Worm (Caenorhabditis elegans) whole organism, late embryonic: ENCODE measurements around the gene Y41E3.18.

Source experiments
- C08G9.2 ChIP-seq: sonication (generic microtip); optimal IDR thresholded peaks from 2 replicates; lab custom pipeline; 2016; ENCODE audit warnings: mild to moderate bottlenecking, missing genetic modification characterization, moderate library complexity, missing compliant biosample characterization
- C38D4.7 ChIP-seq: fragments of 200-800 bp; sonication (Bioruptor generic); optimal IDR thresholded peaks from 2 replicates; lab custom pipeline; 2018; ENCODE audit warnings: mild to moderate bottlenecking, missing genetic modification characterization, moderate library complexity, missing compliant biosample characterization
- F13H6.1 ChIP-seq: sonication (generic microtip); optimal IDR thresholded peaks from 2 replicates; lab custom pipeline; 2016; ENCODE audit warnings: missing genetic modification characterization, missing compliant biosample characterization
- T23F11.4 ChIP-seq: fragments of 200-800 bp; sonication (Bioruptor generic); optimal IDR thresholded peaks from 2 replicates; lab custom pipeline; 2018; ENCODE audit warnings: mild to moderate bottlenecking, missing genetic modification characterization, missing compliant biosample characterization
- Y22D7AL.16 ChIP-seq: sonication (generic microtip); optimal IDR thresholded peaks from 2 replicates; lab custom pipeline; 2016; ENCODE audit warnings: missing genetic modification characterization, missing compliant biosample characterization
- ama-1 ChIP-seq: fragments of 150-350 bp; optimal IDR thresholded peaks from 2 replicates; lab custom pipeline; 2014
- ceh-19 ChIP-seq: fragments of 200-800 bp; sonication (Bioruptor generic); optimal IDR thresholded peaks from 2 replicates; lab custom pipeline; 2018; ENCODE audit warnings: mild to moderate bottlenecking, missing genetic modification characterization, missing compliant biosample characterization
- ceh-22 ChIP-seq: sonication (generic microtip); optimal IDR thresholded peaks from 2 replicates; lab custom pipeline; 2017; ENCODE audit warnings: missing biosample characterization, missing genetic modification characterization
- ceh-30 ChIP-seq: fragments of 150-350 bp; optimal IDR thresholded peaks from 2 replicates; lab custom pipeline; 2014; ENCODE audit warnings: missing biosample characterization, missing genetic modification characterization
- ceh-31 ChIP-seq: sonication (generic microtip); optimal IDR thresholded peaks from 2 replicates; lab custom pipeline; 2016; ENCODE audit warnings: missing genetic modification characterization, missing compliant biosample characterization
- ceh-34 ChIP-seq: sonication (generic microtip); optimal IDR thresholded peaks from 2 replicates; lab custom pipeline; 2016; ENCODE audit warnings: mild to moderate bottlenecking, missing genetic modification characterization, missing compliant biosample characterization
- ceh-45 ChIP-seq: fragments of 200-800 bp; sonication (Bioruptor generic); IDR thresholded peaks from 2 replicates; pipeline ENCODE4 v1.3.6; 2022; ENCODE audit warnings: missing genetic modification reagents, missing genetic modification characterization, missing compliant biosample characterization
- ceh-48 ChIP-seq: sonication (generic microtip); optimal IDR thresholded peaks from 2 replicates; lab custom pipeline; 2016; ENCODE audit warnings: missing genetic modification characterization, inconsistent platforms, missing compliant biosample characterization
- ceh-6 ChIP-seq: fragments of 200-800 bp; sonication (Bioruptor generic); optimal IDR thresholded peaks from 2 replicates; lab custom pipeline; 2018; ENCODE audit warnings: mild to moderate bottlenecking, missing genetic modification characterization, missing compliant biosample characterization
- ceh-9 ChIP-seq: sonication (generic microtip); optimal IDR thresholded peaks from 2 replicates; lab custom pipeline; 2016; ENCODE audit warnings: mild to moderate bottlenecking, missing genetic modification characterization, inconsistent platforms, missing compliant biosample characterization
- che-1 ChIP-seq: sonication (generic microtip); optimal IDR thresholded peaks from 2 replicates; lab custom pipeline; 2016; ENCODE audit warnings: mild to moderate bottlenecking, missing genetic modification characterization, missing compliant biosample characterization
- elt-2 ChIP-seq: sonication (generic microtip); optimal IDR thresholded peaks from 2 replicates; lab custom pipeline; 2016; ENCODE audit warnings: missing genetic modification reagents, missing genetic modification characterization, missing compliant biosample characterization
- ets-4 ChIP-seq: sonication (generic microtip); optimal IDR thresholded peaks from 2 replicates; lab custom pipeline; 2016; ENCODE audit warnings: missing genetic modification characterization, missing compliant biosample characterization
- eyg-1 ChIP-seq: sonication (generic microtip); optimal IDR thresholded peaks from 2 replicates; lab custom pipeline; 2016; ENCODE audit warnings: missing genotype, missing genetic modification characterization, missing compliant biosample characterization
- fkh-10 ChIP-seq: fragments of 150-350 bp; optimal IDR thresholded peaks from 2 replicates; lab custom pipeline; 2014; ENCODE audit warnings: missing biosample characterization, missing genetic modification reagents, missing genetic modification characterization
- fkh-6 ChIP-seq: sonication (generic microtip); optimal IDR thresholded peaks from 2 replicates; lab custom pipeline; 2016; ENCODE audit warnings: missing genetic modification characterization, missing compliant biosample characterization
- hlh-13 ChIP-seq: fragments of 200-800 bp; sonication (Bioruptor generic); optimal IDR thresholded peaks from 2 replicates; lab custom pipeline; 2018; ENCODE audit warnings: mild to moderate bottlenecking, missing genetic modification characterization, missing compliant biosample characterization
- hlh-15 ChIP-seq: sonication (generic microtip); optimal IDR thresholded peaks from 2 replicates; lab custom pipeline; 2016; ENCODE audit warnings: missing genetic modification characterization, missing compliant biosample characterization
- hlh-30 ChIP-seq: sonication (generic microtip); optimal IDR thresholded peaks from 2 replicates; lab custom pipeline; 2017; ENCODE audit warnings: antibody characterized with exemption, missing genetic modification characterization, missing compliant biosample characterization; ENCODE audit not compliant: insufficient read depth
- lim-6 ChIP-seq: sonication (generic microtip); optimal IDR thresholded peaks from 2 replicates; lab custom pipeline; 2016; ENCODE audit warnings: missing genetic modification characterization, missing compliant biosample characterization
- madf-2 ChIP-seq: sonication (generic microtip); optimal IDR thresholded peaks from 2 replicates; lab custom pipeline; 2017; ENCODE audit warnings: missing genetic modification characterization, missing compliant biosample characterization
- nfya-1 ChIP-seq: sonication (generic microtip); optimal IDR thresholded peaks from 2 replicates; lab custom pipeline; 2017; ENCODE audit warnings: missing genetic modification characterization, mild to moderate bottlenecking, missing compliant biosample characterization, antibody characterized with exemption, moderate library complexity
- nhr-11 ChIP-seq: fragments of 150-350 bp; optimal IDR thresholded peaks from 2 replicates; lab custom pipeline; 2014; ENCODE audit warnings: missing biosample characterization, missing genetic modification characterization
- npax-4 ChIP-seq: sonication (generic microtip); optimal IDR thresholded peaks from 2 replicates; lab custom pipeline; 2016; ENCODE audit warnings: missing genetic modification characterization, missing compliant biosample characterization
- odd-2 ChIP-seq: sonication (generic microtip); optimal IDR thresholded peaks from 2 replicates; lab custom pipeline; 2017; ENCODE audit warnings: antibody characterized with exemption, mild to moderate bottlenecking, missing genetic modification characterization, missing compliant biosample characterization
- pag-3 ChIP-seq: sonication (generic microtip); optimal IDR thresholded peaks from 2 replicates; lab custom pipeline; 2016; ENCODE audit warnings: missing compliant biosample characterization, missing genetic modification characterization, borderline replicate concordance
- pat-9 ChIP-seq: fragments of 200-800 bp; sonication (Bioruptor generic); optimal IDR thresholded peaks from 2 replicates; lab custom pipeline; 2018; ENCODE audit warnings: mild to moderate bottlenecking, missing genetic modification characterization, moderate library complexity, missing compliant biosample characterization
- pha-2 ChIP-seq: sonication (generic microtip); optimal IDR thresholded peaks from 2 replicates; lab custom pipeline; 2017; ENCODE audit warnings: mild to moderate bottlenecking, missing genetic modification characterization, missing compliant biosample characterization
- pha-4 ChIP-seq: fragments of 150-350 bp; optimal IDR thresholded peaks from 2 replicates; lab custom pipeline; 2018; ENCODE audit warnings: missing biosample characterization, missing genetic modification reagents, missing genetic modification characterization
- pros-1 ChIP-seq: fragments of 150-350 bp; optimal IDR thresholded peaks from 2 replicates; lab custom pipeline; 2014; ENCODE audit warnings: missing biosample characterization, missing genetic modification reagents, missing genetic modification characterization
- sdc-2 ChIP-seq: sonication (generic microtip); optimal IDR thresholded peaks from 2 replicates; lab custom pipeline; 2016; ENCODE audit warnings: missing genotype, missing genetic modification characterization, missing compliant biosample characterization
- sox-4 ChIP-seq: sonication (generic microtip); optimal IDR thresholded peaks from 2 replicates; lab custom pipeline; 2017; ENCODE audit warnings: mild to moderate bottlenecking, missing genetic modification characterization, inconsistent platforms, missing compliant biosample characterization
- ttx-3 ChIP-seq: sonication (generic microtip); optimal IDR thresholded peaks from 2 replicates; lab custom pipeline; 2016; ENCODE audit warnings: missing genetic modification reagents, missing genetic modification characterization, missing compliant biosample characterization
- unc-3 ChIP-seq, 2 experiments: fragments of 200-800 bp in 1 of 2; sonication (Bioruptor generic) in 1 of 2; sonication (generic microtip) in 1 of 2; conservative IDR thresholded peaks in 1 of 2; optimal IDR thresholded peaks in 1 of 2; 2 replicates each; pipeline versions ENCODE4 v1.3.6 to Lab custom; 2016 to 2022; ENCODE audit warnings: missing compliant biosample characterization in 2 of 2, missing genetic modification characterization in 2 of 2, missing genetic modification reagents in 1 of 2
- unc-55 ChIP-seq: sonication (generic microtip); optimal IDR thresholded peaks from 2 replicates; lab custom pipeline; 2017; ENCODE audit warnings: missing biosample characterization, missing genetic modification reagents, missing genetic modification characterization
- ztf-16 ChIP-seq: sonication (generic microtip); optimal IDR thresholded peaks from 2 replicates; lab custom pipeline; 2017; ENCODE audit warnings: missing genetic modification characterization, missing compliant biosample characterization

The Y41E3.18 gene

DNA sequence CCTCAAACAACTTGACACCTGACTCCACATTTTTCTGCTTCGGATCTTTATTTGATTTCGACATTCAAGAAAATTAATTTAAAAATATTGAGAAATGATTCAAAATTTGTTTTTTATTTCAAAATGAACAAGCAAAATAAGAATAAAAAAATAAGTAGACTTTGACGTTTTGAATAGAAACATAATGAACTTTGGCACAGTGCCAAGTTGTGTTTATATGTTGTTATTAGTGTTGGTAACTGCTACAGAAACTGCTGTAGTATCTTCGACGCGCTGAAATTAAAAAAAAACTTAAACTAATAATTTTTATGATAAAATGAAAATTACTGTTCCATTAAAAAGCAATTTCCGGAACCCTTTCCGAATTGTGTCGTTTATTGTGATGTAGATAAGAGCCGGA lies at the start of gene Y41E3.18:
Gene Y41E3.18 (minus strand): TSS at position 101 of the 400 bp plus-strand sequence.
- TF ChIP-seq npax-4 (tag; lab: Kevin White, UChicago) (no peak), ttx-3 (tag; lab: Kevin White, UChicago) (no peak), ama-1 (lab: Kevin White, UChicago) (no peak), ets-4 (no peak), che-1 (tag; lab: Kevin White, UChicago) (no peak), ceh-22 (no peak), ceh-45 (GFP tag; lab: Robert Waterston, UW) (no peak), lim-6 (tag; lab: Kevin White, UChicago) (no peak), F13H6.1 (tag; lab: Kevin White, UChicago) (no peak), fkh-6 (no peak), ceh-9 (tag; lab: Kevin White, UChicago) (no peak), C08G9.2 (tag; lab: Kevin White, UChicago) (no peak)
- TF ChIP-seq, all 69 proteins: peak for 0

DNA sequence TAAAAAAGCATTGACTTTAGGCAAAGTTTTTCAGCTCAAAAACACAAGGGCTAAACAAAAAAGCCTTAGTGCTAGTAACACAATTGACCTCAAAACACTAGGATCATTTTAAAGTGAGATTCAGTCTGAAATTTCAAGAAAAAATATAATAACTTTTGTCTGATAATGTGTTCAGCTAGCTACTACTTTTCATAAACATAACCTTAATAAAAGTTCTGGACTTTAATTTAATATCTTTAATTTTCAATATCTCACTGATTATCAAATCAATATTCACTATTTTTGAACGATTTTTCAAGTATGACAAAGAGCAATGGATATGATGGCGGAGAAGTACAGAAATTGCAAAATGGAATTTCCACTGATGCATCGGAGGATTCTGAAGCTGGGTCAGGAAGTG lies 48.8 kb upstream of the Y41E3.18 start, which contains the start of gene M199.135:
Gene M199.135 (plus strand): TSS at position 301 of the 400 bp plus-strand sequence.
- no peak for TF ChIP-seq unc-3 (GFP tag; conservative IDR thresholded peaks at IDR 0.05; lab: Robert Waterston, UW)
- no peak for TF ChIP-seq unc-3 (tag; optimal IDR thresholded peaks at IDR 0.05; lab: Kevin White, UChicago)
- TF ChIP-seq ttx-3 (tag; lab: Kevin White, UChicago), result no peak
- no peak for TF ChIP-seq sox-4
- no peak for TF ChIP-seq ztf-16 (tag; lab: Kevin White, UChicago)
- no peak for TF ChIP-seq ceh-9 (tag; lab: Kevin White, UChicago)
- no peak for TF ChIP-seq hlh-15 (tag; lab: Kevin White, UChicago)
- no peak for TF ChIP-seq unc-55 (GFP tag; lab: Kevin White, UChicago)
- TF ChIP-seq, all 69 proteins: peak for 0

DNA sequence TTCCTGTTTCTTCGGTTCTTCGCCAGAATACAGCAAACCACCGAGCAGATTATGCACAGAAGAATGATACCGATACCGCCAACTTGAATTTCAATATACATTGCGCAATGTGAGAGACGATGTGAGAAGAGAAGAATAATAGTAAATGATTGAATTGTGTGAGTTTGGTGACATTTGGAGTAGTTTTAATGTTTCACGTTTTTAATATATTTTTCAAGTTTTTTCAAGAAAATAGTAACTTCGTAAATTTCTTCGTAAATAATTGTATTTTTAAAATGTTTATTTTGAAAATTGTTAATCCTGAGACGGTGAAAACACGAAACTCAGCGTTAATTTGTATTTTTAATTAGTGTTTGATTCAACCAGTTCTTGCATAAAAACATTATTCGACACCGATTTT lies 47.6 kb upstream of the Y41E3.18 start, which contains the start of gene M199.134:
Gene M199.134 (minus strand): TSS at position 101 of the 400 bp plus-strand sequence.
- TF ChIP-seq lim-6 (tag; lab: Kevin White, UChicago) (no peak), ceh-34 (no peak), hlh-13 (no peak)

DNA sequence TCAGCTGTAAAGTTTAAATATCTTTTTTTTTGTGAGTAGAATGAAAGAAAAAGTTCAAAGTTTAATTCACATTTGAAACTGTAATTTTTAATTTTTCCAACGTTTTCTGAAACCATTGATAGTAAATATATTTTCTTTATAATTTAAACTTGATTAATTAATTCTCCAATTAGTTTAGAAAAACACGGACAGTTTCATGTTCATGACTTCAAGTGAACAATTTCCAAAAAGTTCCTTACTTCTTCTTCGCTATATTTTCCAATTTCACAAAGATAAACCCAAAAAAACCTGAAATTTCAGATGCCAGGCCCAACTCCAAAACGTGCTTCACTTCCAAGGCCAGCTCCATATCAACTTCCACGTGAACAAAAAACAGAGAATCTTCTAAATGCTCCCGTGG lies 42.9 kb upstream of the Y41E3.18 start, which contains the start of gene M199.2:
Gene M199.2 (plus strand): TSS at position 301 of the 400 bp plus-strand sequence.
- TF ChIP-seq C38D4.7 (GFP tag; lab: Kevin White, UChicago), result no peak
- TF ChIP-seq Y22D7AL.16 (tag; lab: Kevin White, UChicago), result no peak
- TF ChIP-seq fkh-10 (GFP tag; lab: Kevin White, UChicago), result no peak
- no peak for TF ChIP-seq ceh-48 (tag; lab: Kevin White, UChicago)
- no peak for TF ChIP-seq ceh-6
- no peak for TF ChIP-seq ceh-34
- no peak for TF ChIP-seq hlh-13
- no peak for TF ChIP-seq ceh-31 (tag; lab: Kevin White, UChicago)
- no peak for TF ChIP-seq ceh-19 (GFP tag; lab: Kevin White, UChicago)
- TF ChIP-seq pha-2, result no peak
- no peak for TF ChIP-seq T23F11.4 (GFP tag; lab: Kevin White, UChicago)
- no peak for TF ChIP-seq ama-1 (lab: Kevin White, UChicago)
- TF ChIP-seq hlh-15 (tag; lab: Kevin White, UChicago), result no peak
- TF ChIP-seq nhr-11 (tag; lab: Kevin White, UChicago), result no peak

DNA sequence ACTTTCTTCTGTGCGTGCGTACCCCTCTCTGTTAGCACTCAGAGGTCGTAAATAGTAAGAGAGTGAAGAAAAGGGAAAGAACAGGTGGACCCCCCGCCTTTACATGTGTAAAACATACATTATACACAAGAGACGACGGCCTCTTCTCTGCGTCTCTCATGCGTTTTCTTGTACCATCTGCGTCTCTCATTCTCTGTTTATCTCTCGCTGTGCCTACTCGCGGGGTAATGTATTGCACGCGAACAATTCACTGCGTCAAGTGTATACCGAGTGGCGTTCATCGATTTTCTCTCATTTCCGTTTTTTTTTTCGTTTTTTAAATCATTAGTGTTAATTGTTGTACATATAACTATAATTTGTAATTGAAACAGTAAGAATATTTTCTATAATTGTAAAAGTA lies 41.7 kb upstream of the Y41E3.18 start:
- TF ChIP-seq ceh-31 (tag; lab: Kevin White, UChicago) (peak; percentile 40), nfya-1 (tag; lab: Kevin White, UChicago) (peak; percentile 10), pros-1 (tag; lab: Kevin White, UChicago) (no peak)
- TF ChIP-seq, all 69 proteins: peak for 2

DNA sequence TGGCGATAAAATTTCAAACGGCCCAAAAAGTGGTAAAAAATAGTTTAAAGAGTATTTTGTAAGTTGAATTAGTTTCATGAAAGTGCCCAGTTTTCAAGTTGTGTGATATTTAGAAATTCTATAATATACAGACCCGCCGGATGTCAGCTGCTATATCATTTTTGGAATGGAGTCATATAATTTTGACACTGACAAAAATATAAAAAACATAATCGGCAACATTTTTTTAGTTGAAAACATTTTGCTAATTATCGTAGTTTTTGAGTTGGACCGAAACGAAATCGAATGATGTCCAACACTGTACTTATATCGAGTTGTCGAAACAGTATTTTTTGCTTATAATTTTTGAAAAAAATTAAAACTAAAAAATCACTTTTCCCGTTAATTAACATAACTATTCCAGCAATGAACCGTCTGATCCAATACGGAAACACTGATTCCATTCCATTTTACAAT lies 37.7 kb upstream of the Y41E3.18 start, which contains the start of gene srt-44:
Gene srt-44 (plus strand): TSS at position 406 of the 456 bp plus-strand sequence.
- TF ChIP-seq pha-4 (tag; lab: Kevin White, UChicago) (no peak), ceh-30 (tag; lab: Kevin White, UChicago) (no peak), hlh-13 (no peak), eyg-1 (tag; lab: Kevin White, UChicago) (no peak), Y22D7AL.16 (tag; lab: Kevin White, UChicago) (no peak), ceh-48 (tag; lab: Kevin White, UChicago) (no peak), C08G9.2 (tag; lab: Kevin White, UChicago) (no peak), sdc-2 (tag; lab: Kevin White, UChicago) (no peak), madf-2 (tag; lab: Kevin White, UChicago) (no peak), pag-3 (tag; lab: Kevin White, UChicago) (no peak), elt-2 (tag; lab: Kevin White, UChicago) (no peak), C38D4.7 (GFP tag; lab: Kevin White, UChicago) (no peak), hlh-30 (no peak), pat-9 (tag; lab: Kevin White, UChicago) (no peak), odd-2 (tag; lab: Kevin White, UChicago) (no peak), unc-55 (GFP tag; lab: Kevin White, UChicago) (no peak)
